Worm (Caenorhabditis elegans) whole organism, midembryonic: ENCODE results near the gene ZK546.19.

Experiments
- T22C8.4 ChIP-seq: fragments of 200-800 bp; sonication (Bioruptor generic); IDR thresholded peaks from 2 replicates; pipeline ENCODE4 v1.3.6; 2022; ENCODE audit warnings: missing genetic modification characterization, missing compliant biosample characterization
- cog-1 ChIP-seq: sonication (generic microtip); optimal IDR thresholded peaks from 2 replicates; lab custom pipeline; 2016; ENCODE audit warnings: missing genetic modification characterization, missing compliant biosample characterization
- flt-1 ChIP-seq: fragments of 200-800 bp; sonication (Bioruptor generic); IDR thresholded peaks from 2 replicates; pipeline ENCODE4 v1.3.6; 2022; ENCODE audit warnings: missing genetic modification characterization, missing compliant biosample characterization
- med-1 ChIP-seq: sonication (generic microtip); optimal IDR thresholded peaks from 2 replicates; lab custom pipeline; 2017; ENCODE audit warnings: missing genetic modification characterization, mild to moderate bottlenecking, missing compliant biosample characterization, antibody characterized with exemption, missing genetic modification reagents; ENCODE audit not compliant: insufficient read depth
- ref-1 ChIP-seq: fragments of 200-800 bp; sonication (Bioruptor generic); conservative IDR thresholded peaks from 2 replicates; pipeline ENCODE4 v1.3.6; 2022; ENCODE audit warnings: missing genetic modification reagents, missing genetic modification characterization, missing compliant biosample characterization
- tab-1 ChIP-seq: fragments of 200-800 bp; sonication (Bioruptor generic); IDR thresholded peaks from 2 replicates; pipeline ENCODE4 v1.3.6; 2022; ENCODE audit warnings: missing genetic modification characterization, missing compliant biosample characterization
- ztf-23 ChIP-seq: fragments of 200-800 bp; sonication (Bioruptor generic); IDR thresholded peaks from 2 replicates; pipeline ENCODE4 v1.3.6; 2022; ENCODE audit warnings: missing genetic modification reagents, missing genetic modification characterization, missing compliant biosample characterization
- ztf-29 ChIP-seq: fragments of 200-800 bp; sonication (Bioruptor generic); IDR thresholded peaks from 2 replicates; pipeline ENCODE4 v1.3.6; 2022; ENCODE audit warnings: missing genetic modification reagents, missing genetic modification characterization, missing compliant biosample characterization

DNA sequence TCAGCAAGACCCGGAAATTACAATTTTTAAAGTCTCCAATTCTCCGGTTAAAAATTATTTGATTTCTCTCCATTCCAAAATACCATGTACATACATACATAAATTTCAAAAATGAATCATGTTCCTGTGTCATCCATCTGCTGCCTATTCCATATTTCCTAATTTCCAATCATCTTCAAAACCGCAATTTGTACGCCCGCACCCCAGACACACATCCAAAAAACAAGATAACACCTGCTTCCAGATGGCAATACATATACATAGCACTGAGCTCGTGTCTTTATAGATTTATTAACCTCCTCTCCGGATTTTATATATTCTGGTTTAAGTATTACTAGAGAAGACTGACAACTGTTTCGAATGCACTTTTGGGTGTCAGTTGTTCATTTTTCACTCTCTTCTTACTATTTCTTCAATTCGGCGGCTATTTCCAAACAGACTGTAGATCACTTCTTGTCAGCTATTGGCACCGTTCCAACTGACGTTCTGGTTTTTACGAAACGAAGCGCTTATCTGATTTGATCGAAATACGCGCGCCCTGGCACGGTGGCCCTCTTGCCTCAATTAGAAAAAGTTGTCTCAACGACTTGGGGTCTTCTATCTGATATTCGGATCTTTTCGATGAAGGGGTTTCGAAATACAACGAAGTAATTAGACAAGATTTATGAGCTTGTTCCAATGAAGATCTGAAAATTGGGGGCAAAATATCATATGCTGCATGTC is 40.3 kb downstream of the ZK546.19 start:
- no peak for TF ChIP-seq tab-1
- TF ChIP-seq ztf-23 (GFP tag; lab: Robert Waterston, UW), result no peak
- no peak for TF ChIP-seq med-1 (GFP tag; lab: Kevin White, UChicago)
- TF ChIP-seq flt-1, result no peak
- TF ChIP-seq cog-1, result no peak
- TF ChIP-seq ref-1, result no peak
- no peak for TF ChIP-seq T22C8.4 (GFP tag; lab: Robert Waterston, UW)
- TF ChIP-seq ztf-29 (GFP tag; lab: Robert Waterston, UW), result no peak
